Worm (Caenorhabditis elegans): ENCODE measurements around the gene sel-10.

sel-10 gene

DNA sequence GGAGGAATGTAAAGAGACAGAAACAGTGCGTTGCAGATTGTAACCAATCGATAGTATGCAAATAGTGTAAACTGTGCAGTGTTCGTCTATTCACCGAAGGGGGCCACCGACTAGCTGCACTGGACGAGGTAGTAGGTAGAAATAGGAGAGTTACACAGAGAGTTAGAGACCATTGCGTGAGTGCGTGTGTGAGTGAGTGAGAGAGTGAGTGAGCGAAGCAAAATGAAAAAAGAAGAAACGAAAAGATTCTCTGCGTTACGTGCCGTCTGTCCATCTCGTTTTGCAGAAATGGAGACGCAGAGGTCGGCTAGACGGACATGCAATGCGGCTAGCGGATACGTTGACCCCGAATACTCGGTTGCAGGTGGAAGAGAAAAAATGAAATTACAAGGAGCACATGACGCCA, 10.7 kb upstream of the sel-10 start (continued):
- TF ChIP-seq fkh-10 (GFP tag; optimal IDR thresholded peaks at IDR 0.05), result no peak
- TF ChIP-seq mxl-2 (GFP tag; conservative IDR thresholded peaks at IDR 0.05), result no peak
- peak; percentile 19 for TF ChIP-seq dpl-1 (GFP tag; optimal IDR thresholded peaks at IDR 0.05)
- TF ChIP-seq snpc-4 (tag; optimal IDR thresholded peaks at IDR 0.05), result no peak
- peak; percentile 28 for TF ChIP-seq nhr-25 (tag; optimal IDR thresholded peaks at IDR 0.05; ENCODE audit: borderline replicate concordance, insufficient read depth)
- TF ChIP-seq ztf-7 (tag; optimal IDR thresholded peaks at IDR 0.05), result no peak
- TF ChIP-seq mep-1 (tag; optimal IDR thresholded peaks at IDR 0.05), result no peak
- TF ChIP-seq nhr-48 (tag; optimal IDR thresholded peaks at IDR 0.05), result peak; percentile 28
- TF ChIP-seq ZK337.2 (GFP tag; IDR thresholded peaks at IDR 0.05), result no peak
- peak; percentile 21 for TF ChIP-seq nhr-77 (tag; optimal IDR thresholded peaks at IDR 0.05)
- TF ChIP-seq aha-1 (tag), result peak; percentile 84
- no peak for TF ChIP-seq R02D3.7 (tag; optimal IDR thresholded peaks at IDR 0.05)
- TF ChIP-seq ZK546.5 (tag; optimal IDR thresholded peaks at IDR 0.05), result no peak
- no peak for TF ChIP-seq attf-4 (tag; optimal IDR thresholded peaks at IDR 0.05)
- peak; percentile 73 for TF ChIP-seq rbr-2 (tag; optimal IDR thresholded peaks at IDR 0.05)
- TF ChIP-seq F37D6.2 (tag; optimal IDR thresholded peaks at IDR 0.05), result peak; percentile 25
- 0 out of 2 replicates have a peak, but pooled peaks have one; percentile 6 for TF ChIP-seq vab-7 (GFP tag; IDR thresholded peaks at IDR 0.05)
- TF ChIP-seq ceh-82 (tag; optimal IDR thresholded peaks at IDR 0.05), result no peak
- TF ChIP-seq zag-1 (tag; optimal IDR thresholded peaks at IDR 0.05), result no peak
- TF ChIP-seq ceh-28 (tag; optimal IDR thresholded peaks at IDR 0.05), result peak; percentile 16
- TF ChIP-seq snpc-1.2 (GFP tag; IDR thresholded peaks at IDR 0.05), result no peak
- TF ChIP-seq skn-1 (tag; optimal IDR thresholded peaks at IDR 0.05), result no peak
- TF ChIP-seq lsy-2 (tag; optimal IDR thresholded peaks at IDR 0.05), result peak; percentile 46 to 49
- no peak for TF ChIP-seq pqm-1 (tag; optimal IDR thresholded peaks at IDR 0.05)
- 0 out of 2 replicates have a peak, but pooled peaks have one; percentile 27 for TF ChIP-seq F44E2.7 (GFP tag; IDR thresholded peaks at IDR 0.05)
- TF ChIP-seq tag-97 (GFP tag; IDR thresholded peaks at IDR 0.05), result no peak

- peak; percentile 47 for TF ChIP-seq ces-1 (GFP tag; optimal IDR thresholded peaks at IDR 0.05)
- TF ChIP-seq hif-1 (tag; optimal IDR thresholded peaks at IDR 0.05), result no peak
- TF ChIP-seq rbr-2 (tag; optimal IDR thresholded peaks at IDR 0.05), result no peak
- no peak for TF ChIP-seq lsy-2 (tag; optimal IDR thresholded peaks at IDR 0.05)
Observed at ce11 chrV:13812330-13812729, 6.8 kb upstream of the sel-10 start.

DNA sequence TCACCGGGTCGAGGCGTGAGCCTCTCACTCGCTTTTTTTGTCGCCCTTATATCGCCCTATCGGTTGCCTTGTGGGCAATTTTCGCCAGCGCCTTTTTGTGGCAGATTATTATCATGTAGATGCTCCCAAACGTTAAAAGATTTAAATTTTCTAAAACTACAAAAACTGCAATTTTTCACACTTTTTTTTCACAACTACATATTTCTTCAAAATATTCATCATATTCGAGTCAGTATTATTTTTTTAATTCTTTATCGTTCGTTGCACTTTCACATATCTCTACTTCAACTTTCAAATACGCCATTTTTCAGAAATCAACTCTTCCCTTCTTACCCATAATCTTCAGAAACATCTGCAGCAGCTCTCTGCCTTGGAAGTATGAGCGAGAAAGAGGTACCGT, 6.2 kb upstream of the sel-10 start, which contains the start of gene ceh-24:
TSS of gene ceh-24 (plus strand) at position 301 of the 400 bp plus-strand sequence.
- TF ChIP-seq nhr-76 (tag; optimal IDR thresholded peaks at IDR 0.05) (no peak), F26F4.8 (GFP tag; conservative IDR thresholded peaks at IDR 0.05) (no peak), Y105C5A.15 (GFP tag; IDR thresholded peaks at IDR 0.05) (no peak), pqm-1 (tag; optimal IDR thresholded peaks at IDR 0.05) (no peak), nhr-42 (GFP tag; IDR thresholded peaks at IDR 0.05) (no peak), lin-29 (GFP tag; IDR thresholded peaks at IDR 0.05) (no peak), rbr-2 (tag; optimal IDR thresholded peaks at IDR 0.05) (no peak), ZK337.2 (GFP tag; IDR thresholded peaks at IDR 0.05) (no peak), zfp-2 (tag; optimal IDR thresholded peaks at IDR 0.05) (no peak), mxl-3 (GFP tag; optimal IDR thresholded peaks at IDR 0.05) (no peak), nhr-41 (GFP tag; IDR thresholded peaks at IDR 0.05) (no peak), lin-15B (tag; optimal IDR thresholded peaks at IDR 0.05) (no peak), R02D3.7 (tag; optimal IDR thresholded peaks at IDR 0.05) (no peak), nhr-237 (tag; optimal IDR thresholded peaks at IDR 0.05) (no peak), unc-39 (tag; optimal IDR thresholded peaks at IDR 0.05) (no peak), ceh-82 (tag; optimal IDR thresholded peaks at IDR 0.05) (no peak), vab-7 (GFP tag; IDR thresholded peaks at IDR 0.05) (no peak)
